Fruit fly (Drosophila melanogaster): ENCODE data around the gene Mtr4.
"Not testable (repeated sequence)": the region's sequence is repeated elsewhere in the genome, so short reads cannot be mapped to it uniquely, and the experiment has no call there.

Mtr4 gene

dm6 chr2L:15752096-15752495, at the start of gene Mtr4:
Gene Mtr4, plus strand, starts transcription at chr2L:15752263.
- no peak for TF ChIP-seq CG17801 (GFP tag; optimal IDR thresholded peaks at IDR 0.05; ENCODE audit: partially characterized antibody)

dm6 chr2L:15704871-15705270, 47.2 kb upstream of the Mtr4 start, which contains the start of gene CG31827:
Gene CG31827, plus strand, starts transcription at chr2L:15705171.
- not testable (repeated sequence) for TF ChIP-seq CG17801 (GFP tag; optimal IDR thresholded peaks at IDR 0.05; ENCODE audit: partially characterized antibody)

- not testable (repeated sequence) for TF ChIP-seq CG17801 (GFP tag; optimal IDR thresholded peaks at IDR 0.05; ENCODE audit: partially characterized antibody)
These were observed 41.1 kb upstream of the Mtr4 start, which contains the start of gene CG43924 for dm6 chr2L:15710999-15711398. Gene CG43924, minus strand, starts transcription at chr2L:15711099.

DNA sequence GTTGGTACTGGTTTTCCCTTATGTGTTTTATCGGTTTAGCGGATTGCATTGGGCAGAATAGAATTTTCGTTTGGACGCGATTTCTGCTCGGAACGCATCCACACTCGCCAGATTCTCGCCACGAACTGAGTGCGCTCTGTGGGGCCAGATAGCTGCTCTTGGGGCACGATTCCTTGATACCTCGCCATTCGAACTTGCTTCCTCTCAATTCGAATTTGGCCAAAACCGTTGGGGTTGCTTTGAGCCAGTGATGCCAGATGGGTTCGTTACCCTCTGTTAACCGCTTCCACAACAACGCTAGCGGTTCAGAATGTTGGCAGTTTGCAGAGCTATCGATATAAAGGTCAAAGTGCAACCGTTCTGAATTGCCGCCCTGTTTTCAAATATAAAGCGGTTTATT, 33.9 kb upstream of the Mtr4 start, which contains the start of gene stol:
Gene stol, minus strand, starts transcription at position 101 of the 400 bp plus-strand sequence.
- not testable (repeated sequence) for TF ChIP-seq CG17801 (GFP tag; optimal IDR thresholded peaks at IDR 0.05; ENCODE audit: partially characterized antibody)

DNA sequence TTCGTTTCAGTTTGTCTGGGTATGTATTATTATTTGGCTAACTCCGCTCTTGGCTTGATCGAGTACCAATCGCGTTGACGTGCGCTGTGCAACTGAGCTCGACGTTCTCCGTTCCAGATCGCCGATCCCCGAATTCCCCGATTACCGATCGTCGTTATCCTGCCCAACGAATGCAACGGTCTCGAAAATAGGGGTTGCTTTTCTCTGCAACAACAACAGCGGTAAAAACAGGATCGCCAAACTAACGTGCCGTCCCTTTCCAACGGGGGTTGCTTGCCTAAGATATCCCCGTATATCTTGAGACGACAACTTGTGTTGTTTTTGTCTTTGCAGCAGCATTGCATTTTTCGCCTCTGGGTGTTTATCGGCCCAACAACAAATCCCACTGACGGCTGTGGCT, 20.4 kb upstream of the Mtr4 start:
- TF ChIP-seq CG17801 (GFP tag; optimal IDR thresholded peaks at IDR 0.05; ENCODE audit: partially characterized antibody): no peak

dm6 chr2L:15735918-15736317, 16.1 kb upstream of the Mtr4 start:
- no peak for TF ChIP-seq CG17801 (GFP tag; optimal IDR thresholded peaks at IDR 0.05; ENCODE audit: partially characterized antibody)

dm6 chr2L:15740918-15741317, 11.1 kb upstream of the Mtr4 start:
- TF ChIP-seq CG17801 (GFP tag; optimal IDR thresholded peaks at IDR 0.05; ENCODE audit: partially characterized antibody): no peak

dm6 chr2L:15741418-15741817, 10.6 kb upstream of the Mtr4 start:
- TF ChIP-seq CG17801 (GFP tag; optimal IDR thresholded peaks at IDR 0.05; ENCODE audit: partially characterized antibody): no peak

DNA sequence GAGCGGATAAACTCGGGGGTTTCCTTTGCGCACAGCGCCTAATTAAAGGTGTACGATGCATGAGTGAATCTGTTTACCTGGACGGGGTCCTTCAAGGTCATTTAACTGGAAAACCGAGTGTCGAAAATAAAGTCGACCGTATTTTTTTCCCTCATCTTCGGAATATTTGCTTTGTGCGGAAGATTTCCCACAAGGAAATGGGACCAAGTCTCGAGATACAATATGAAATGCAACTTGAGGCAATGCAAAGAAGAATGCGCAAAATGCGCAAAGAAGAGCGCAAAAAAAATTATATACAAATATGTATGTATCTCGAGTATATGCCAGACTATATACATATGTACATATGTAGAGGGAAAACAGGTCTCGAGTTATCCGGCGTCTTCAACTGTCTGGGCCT, 9.1 kb upstream of the Mtr4 start:
- no peak for TF ChIP-seq CG17801 (GFP tag; optimal IDR thresholded peaks at IDR 0.05; ENCODE audit: partially characterized antibody)

DNA sequence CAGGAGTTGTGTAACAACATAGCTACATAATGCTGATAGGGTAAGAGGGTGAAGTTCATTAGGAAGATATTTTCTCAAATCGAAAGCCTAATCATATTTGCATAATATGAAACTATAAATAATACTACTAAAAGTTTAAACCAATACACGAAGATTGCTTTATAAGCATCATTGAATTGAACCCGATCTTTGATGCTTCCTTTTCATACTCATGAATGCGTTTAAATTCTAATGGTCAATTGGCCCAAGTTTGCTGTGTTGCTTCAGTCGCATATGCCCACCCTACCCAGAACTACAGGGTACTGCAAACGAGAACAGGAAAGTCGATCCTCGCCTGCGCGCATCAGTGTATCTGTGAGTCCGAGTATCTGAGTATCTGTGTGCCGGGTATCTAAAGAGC, 8.5 kb upstream of the Mtr4 start:
- no peak for TF ChIP-seq CG17801 (GFP tag; optimal IDR thresholded peaks at IDR 0.05; ENCODE audit: partially characterized antibody)

dm6 chr2L:15745036-15745854, 6.8 kb upstream of the Mtr4 start:
- peak; percentile 52 for TF ChIP-seq CG17801 (GFP tag; optimal IDR thresholded peaks at IDR 0.05; ENCODE audit: partially characterized antibody)

dm6 chr2L:15745989-15746388, 6.1 kb upstream of the Mtr4 start:
- TF ChIP-seq CG17801 (GFP tag; optimal IDR thresholded peaks at IDR 0.05; ENCODE audit: partially characterized antibody): no peak

DNA sequence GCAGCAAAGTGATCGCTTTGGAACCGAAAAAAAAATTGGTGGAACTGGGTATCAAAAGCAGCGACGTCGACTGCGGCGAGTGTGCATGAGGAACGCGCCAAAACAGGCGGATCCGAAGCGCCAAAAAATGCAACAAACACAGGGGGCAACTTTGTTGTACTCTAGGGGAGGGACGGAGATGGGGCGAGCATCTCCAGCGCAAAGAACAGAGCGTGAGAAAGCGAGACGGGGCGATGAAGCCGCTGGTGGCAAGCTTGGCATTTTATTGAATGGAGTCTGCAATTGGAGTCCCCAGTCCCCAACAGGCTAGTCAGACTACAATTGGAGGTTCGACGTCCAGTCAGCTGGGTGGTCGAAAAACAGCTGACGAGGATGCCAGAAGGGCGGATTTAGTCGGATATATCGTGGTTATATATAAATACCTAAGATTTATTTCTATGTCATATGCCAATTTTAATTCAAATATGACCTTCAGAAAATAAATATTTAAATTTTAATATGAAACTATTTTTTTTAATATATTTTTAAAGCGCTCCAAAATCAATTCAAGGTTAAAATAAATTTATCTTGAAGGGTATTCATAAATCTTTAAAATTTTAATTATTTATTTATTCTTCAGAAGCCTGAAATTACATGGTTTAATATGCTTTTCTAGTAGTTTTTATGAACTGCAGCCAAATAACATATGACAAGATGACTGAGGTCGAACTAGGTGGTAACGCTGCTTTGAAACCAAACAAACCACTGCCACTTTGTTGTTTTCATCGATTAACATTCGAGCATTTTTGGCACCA, 5.3 kb upstream of the Mtr4 start:
- peak; percentile 84 for TF ChIP-seq CG17801 (GFP tag; optimal IDR thresholded peaks at IDR 0.05; ENCODE audit: partially characterized antibody)

DNA sequence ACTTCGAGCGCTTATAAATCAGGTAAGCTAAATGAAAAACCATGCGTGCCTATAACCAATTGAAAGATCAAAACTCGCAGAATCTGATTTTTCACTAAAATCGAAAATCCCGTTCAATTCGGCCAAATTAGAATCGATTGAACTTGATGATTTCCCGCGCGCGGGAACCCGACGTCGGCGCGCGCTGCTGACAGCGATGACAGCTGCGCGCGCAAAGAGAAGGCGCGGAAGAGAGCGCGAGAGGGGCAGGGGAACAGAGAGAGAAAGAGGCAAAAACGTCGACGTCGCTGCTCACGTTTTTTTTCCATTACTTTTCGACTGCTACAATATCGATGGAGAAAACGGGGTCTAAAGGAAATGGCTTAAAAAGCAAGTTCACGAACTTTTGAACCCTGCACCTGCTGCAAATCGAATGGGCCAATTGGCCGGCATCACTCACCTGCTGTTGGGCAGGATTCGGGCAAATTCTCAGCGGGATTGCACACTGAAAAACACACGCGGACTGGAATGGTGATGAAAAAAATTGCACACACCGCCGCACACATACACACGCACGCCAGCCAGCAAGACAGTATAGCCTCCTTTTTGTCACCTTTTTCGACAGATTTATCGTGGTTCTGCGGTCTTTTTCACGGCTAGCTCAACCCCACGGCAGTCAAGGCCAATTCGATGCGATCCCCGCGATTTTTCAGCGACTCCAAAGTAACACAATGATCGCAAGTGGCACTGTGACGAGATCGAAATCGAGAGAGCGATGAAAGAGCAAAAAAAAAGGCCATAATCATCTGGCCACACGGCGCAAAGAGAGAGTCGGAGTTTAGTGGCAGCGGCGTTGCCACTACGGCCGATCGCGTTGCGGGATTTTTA, 4.4 kb upstream of the Mtr4 start, which contains the start of gene CycE:
Gene CycE, minus strand, starts transcription at position 757 of the 867 bp plus-strand sequence.
- TF ChIP-seq CG17801 (GFP tag; optimal IDR thresholded peaks at IDR 0.05; ENCODE audit: partially characterized antibody): no peak

- no peak for TF ChIP-seq CG17801 (GFP tag; optimal IDR thresholded peaks at IDR 0.05; ENCODE audit: partially characterized antibody)
These were observed 3.9 kb upstream of the Mtr4 start for dm6 chr2L:15748261-15748553.

All from ovary, adult (tissue).